Fruit fly (Drosophila melanogaster): ENCODE data around the gene NimB1.

DNA sequence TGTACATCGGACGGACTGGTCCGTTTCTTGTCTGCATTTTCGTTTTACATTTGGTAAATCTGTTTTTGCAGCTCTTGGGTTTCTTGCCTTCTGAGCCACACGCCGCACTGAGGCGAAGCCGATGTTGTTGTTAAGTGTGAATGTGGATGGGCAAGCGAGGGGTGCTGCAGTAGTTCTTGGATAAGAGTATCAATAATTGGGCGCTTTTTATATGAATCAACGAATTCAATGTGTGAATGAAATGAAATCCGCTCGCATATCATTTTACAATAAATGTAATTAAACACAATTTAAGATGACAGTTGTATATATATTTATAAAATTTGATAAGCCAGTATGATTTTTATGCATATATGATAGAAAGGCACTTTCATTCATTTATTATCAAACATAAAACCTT is 34.8 kb upstream of the NimB1 start:
- TF ChIP-seq usp (GFP tag; optimal IDR thresholded peaks at IDR 0.05) (no peak), psq (optimal IDR thresholded peaks at IDR 0.05) (no peak)

Data from whole organism.